Worm (Caenorhabditis elegans) whole organism, late embryonic: ENCODE data around the gene F49H6.12.

Experiments
- F13H6.1 ChIP-seq: sonication (generic microtip); optimal IDR thresholded peaks from 2 replicates; lab custom pipeline; 2016; ENCODE audit warnings: missing genetic modification characterization, missing compliant biosample characterization
- K02D7.2 ChIP-seq: sonication (generic microtip); optimal IDR thresholded peaks from 2 replicates; lab custom pipeline; 2017; ENCODE audit warnings: mild to moderate bottlenecking, missing genetic modification characterization, missing compliant biosample characterization
- K09A11.1 ChIP-seq: sonication (generic microtip); optimal IDR thresholded peaks from 2 replicates; lab custom pipeline; 2017; ENCODE audit warnings: antibody characterized with exemption, mild to moderate bottlenecking, missing genetic modification characterization, missing compliant biosample characterization; ENCODE audit not compliant: insufficient read depth
- ahr-1 ChIP-seq: sonication (generic microtip); optimal IDR thresholded peaks from 2 replicates; lab custom pipeline; 2016; ENCODE audit warnings: missing genetic modification characterization, missing compliant biosample characterization
- ceh-18 ChIP-seq: sonication (generic microtip); optimal IDR thresholded peaks from 2 replicates; lab custom pipeline; 2016; ENCODE audit warnings: missing genetic modification characterization, missing compliant biosample characterization
- ceh-19 ChIP-seq: fragments of 200-800 bp; sonication (Bioruptor generic); optimal IDR thresholded peaks from 2 replicates; lab custom pipeline; 2018; ENCODE audit warnings: mild to moderate bottlenecking, missing genetic modification characterization, missing compliant biosample characterization
- ceh-24 ChIP-seq: sonication (generic microtip); optimal IDR thresholded peaks from 2 replicates; lab custom pipeline; 2016; ENCODE audit warnings: mild to moderate bottlenecking, missing genetic modification characterization, missing compliant biosample characterization
- ceh-30 ChIP-seq: fragments of 150-350 bp; optimal IDR thresholded peaks from 2 replicates; lab custom pipeline; 2014; ENCODE audit warnings: missing biosample characterization, missing genetic modification characterization
- ceh-6 ChIP-seq: fragments of 200-800 bp; sonication (Bioruptor generic); optimal IDR thresholded peaks from 2 replicates; lab custom pipeline; 2018; ENCODE audit warnings: mild to moderate bottlenecking, missing genetic modification characterization, missing compliant biosample characterization
- ceh-9 ChIP-seq: sonication (generic microtip); optimal IDR thresholded peaks from 2 replicates; lab custom pipeline; 2016; ENCODE audit warnings: mild to moderate bottlenecking, missing genetic modification characterization, inconsistent platforms, missing compliant biosample characterization
- dmd-4 ChIP-seq: sonication (generic microtip); optimal IDR thresholded peaks from 2 replicates; lab custom pipeline; 2016; ENCODE audit warnings: borderline replicate concordance, missing genetic modification characterization, missing compliant biosample characterization
- elt-2 ChIP-seq: sonication (generic microtip); optimal IDR thresholded peaks from 2 replicates; lab custom pipeline; 2016; ENCODE audit warnings: missing genetic modification reagents, missing genetic modification characterization, missing compliant biosample characterization
- ets-4 ChIP-seq: sonication (generic microtip); optimal IDR thresholded peaks from 2 replicates; lab custom pipeline; 2016; ENCODE audit warnings: missing genetic modification characterization, missing compliant biosample characterization
- fax-1 ChIP-seq: sonication (generic microtip); optimal IDR thresholded peaks from 2 replicates; lab custom pipeline; 2016; ENCODE audit warnings: missing genotype, missing genetic modification characterization, missing compliant biosample characterization
- fkh-10 ChIP-seq: fragments of 150-350 bp; optimal IDR thresholded peaks from 2 replicates; lab custom pipeline; 2014; ENCODE audit warnings: missing biosample characterization, missing genetic modification reagents, missing genetic modification characterization
- fkh-6 ChIP-seq: sonication (generic microtip); optimal IDR thresholded peaks from 2 replicates; lab custom pipeline; 2016; ENCODE audit warnings: missing genetic modification characterization, missing compliant biosample characterization
- gmeb-2 ChIP-seq: sonication (generic microtip); optimal IDR thresholded peaks from 2 replicates; lab custom pipeline; 2016; ENCODE audit warnings: missing genetic modification characterization, inconsistent platforms, missing compliant biosample characterization
- hlh-13 ChIP-seq: fragments of 200-800 bp; sonication (Bioruptor generic); optimal IDR thresholded peaks from 2 replicates; lab custom pipeline; 2018; ENCODE audit warnings: mild to moderate bottlenecking, missing genetic modification characterization, missing compliant biosample characterization
- hlh-15 ChIP-seq: sonication (generic microtip); optimal IDR thresholded peaks from 2 replicates; lab custom pipeline; 2016; ENCODE audit warnings: missing genetic modification characterization, missing compliant biosample characterization
- hlh-30 ChIP-seq: sonication (generic microtip); optimal IDR thresholded peaks from 2 replicates; lab custom pipeline; 2017; ENCODE audit warnings: antibody characterized with exemption, missing genetic modification characterization, missing compliant biosample characterization; ENCODE audit not compliant: insufficient read depth
- hlh-6 ChIP-seq: sonication (generic microtip); optimal IDR thresholded peaks from 2 replicates; lab custom pipeline; 2016; ENCODE audit warnings: missing genotype, missing genetic modification characterization, missing compliant biosample characterization
- madf-2 ChIP-seq: sonication (generic microtip); optimal IDR thresholded peaks from 2 replicates; lab custom pipeline; 2017; ENCODE audit warnings: missing genetic modification characterization, missing compliant biosample characterization
- mec-3 ChIP-seq: sonication (generic microtip); optimal IDR thresholded peaks from 2 replicates; lab custom pipeline; 2016; ENCODE audit warnings: borderline replicate concordance, missing genetic modification characterization, missing compliant biosample characterization
- nfya-1 ChIP-seq: sonication (generic microtip); optimal IDR thresholded peaks from 2 replicates; lab custom pipeline; 2017; ENCODE audit warnings: missing genetic modification characterization, mild to moderate bottlenecking, missing compliant biosample characterization, antibody characterized with exemption, moderate library complexity
- nhr-232 ChIP-seq: sonication (generic microtip); optimal IDR thresholded peaks from 2 replicates; lab custom pipeline; 2016; ENCODE audit warnings: missing genetic modification characterization, missing compliant biosample characterization
- pat-9 ChIP-seq: fragments of 200-800 bp; sonication (Bioruptor generic); optimal IDR thresholded peaks from 2 replicates; lab custom pipeline; 2018; ENCODE audit warnings: mild to moderate bottlenecking, missing genetic modification characterization, moderate library complexity, missing compliant biosample characterization
- pax-1 ChIP-seq: fragments of 150-350 bp; optimal IDR thresholded peaks from 2 replicates; lab custom pipeline; 2014; ENCODE audit warnings: missing biosample characterization, missing genetic modification characterization
- pha-2 ChIP-seq: sonication (generic microtip); optimal IDR thresholded peaks from 2 replicates; lab custom pipeline; 2017; ENCODE audit warnings: mild to moderate bottlenecking, missing genetic modification characterization, missing compliant biosample characterization
- pha-4 ChIP-seq: fragments of 150-350 bp; optimal IDR thresholded peaks from 2 replicates; lab custom pipeline; 2018; ENCODE audit warnings: missing biosample characterization, missing genetic modification reagents, missing genetic modification characterization
- pqm-1 ChIP-seq: sonication (generic microtip); optimal IDR thresholded peaks from 2 replicates; lab custom pipeline; 2016; ENCODE audit warnings: missing genetic modification characterization, missing compliant biosample characterization
- ref-2 ChIP-seq: sonication (generic microtip); optimal IDR thresholded peaks from 2 replicates; lab custom pipeline; 2016; ENCODE audit warnings: missing genetic modification characterization, missing compliant biosample characterization
- rnt-1 ChIP-seq: sonication (generic microtip); optimal IDR thresholded peaks from 2 replicates; lab custom pipeline; 2016; ENCODE audit warnings: missing genetic modification characterization, missing compliant biosample characterization
- sdc-2 ChIP-seq: sonication (generic microtip); optimal IDR thresholded peaks from 2 replicates; lab custom pipeline; 2016; ENCODE audit warnings: missing genotype, missing genetic modification characterization, missing compliant biosample characterization
- sox-2 ChIP-seq: fragments of 200-800 bp; sonication (Bioruptor generic); IDR thresholded peaks from 2 replicates; pipeline ENCODE4 v1.3.6; 2022; ENCODE audit warnings: missing genetic modification reagents, missing genetic modification characterization, missing compliant biosample characterization
- syd-9 ChIP-seq: sonication (generic microtip); optimal IDR thresholded peaks from 2 replicates; lab custom pipeline; 2016; ENCODE audit warnings: mild to moderate bottlenecking, missing genetic modification characterization, moderate library complexity, missing compliant biosample characterization
- unc-42 ChIP-seq: sonication (generic microtip); optimal IDR thresholded peaks from 2 replicates; lab custom pipeline; 2016; ENCODE audit warnings: missing genotype, missing genetic modification characterization, missing compliant biosample characterization
- unc-86 ChIP-seq: sonication (generic microtip); optimal IDR thresholded peaks from 2 replicates; lab custom pipeline; 2016; ENCODE audit warnings: missing genetic modification characterization, missing compliant biosample characterization
- zip-5 ChIP-seq: sonication (generic microtip); optimal IDR thresholded peaks from 2 replicates; lab custom pipeline; 2016; ENCODE audit warnings: missing genetic modification characterization, missing compliant biosample characterization
- ztf-16 ChIP-seq: sonication (generic microtip); optimal IDR thresholded peaks from 2 replicates; lab custom pipeline; 2017; ENCODE audit warnings: missing genetic modification characterization, missing compliant biosample characterization

Gene F49H6.12

DNA sequence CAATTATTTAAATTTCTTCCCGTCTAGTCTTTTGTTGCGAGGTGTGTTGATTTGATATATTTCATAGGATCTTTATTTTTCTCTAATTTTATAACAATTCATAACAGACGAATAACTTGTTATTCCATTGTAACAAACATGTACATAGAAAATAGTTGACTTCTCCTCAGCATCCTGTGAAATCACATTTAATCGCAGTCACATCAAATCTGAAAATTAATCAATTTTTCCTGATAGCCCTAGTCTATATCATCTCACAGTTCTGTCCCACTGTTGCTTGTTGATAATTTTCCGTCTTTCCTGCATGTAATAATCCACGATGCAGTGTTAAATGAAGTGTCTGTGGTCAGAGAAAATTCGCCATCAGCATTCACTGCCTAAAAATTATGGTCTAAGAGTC, 33.5 kb downstream of the F49H6.12 start:
- no peak for TF ChIP-seq pha-4 (tag; lab: Kevin White, UChicago)
- no peak for TF ChIP-seq pha-2 (tag; lab: Kevin White, UChicago)
- TF ChIP-seq hlh-15 (tag; lab: Kevin White, UChicago) = no peak
- no peak for TF ChIP-seq syd-9 (tag; lab: Kevin White, UChicago)
- TF ChIP-seq hlh-30 (tag; lab: Kevin White, UChicago) = no peak
- TF ChIP-seq sox-2 = no peak
- TF ChIP-seq ahr-1 (tag; lab: Kevin White, UChicago) = no peak
- TF ChIP-seq ceh-9 = no peak
- no peak for TF ChIP-seq F13H6.1 (tag; lab: Kevin White, UChicago)
- no peak for TF ChIP-seq fkh-6 (tag; lab: Kevin White, UChicago)
- TF ChIP-seq mec-3 (tag; lab: Kevin White, UChicago) = no peak
- no peak for TF ChIP-seq elt-2 (tag; lab: Kevin White, UChicago)
- no peak for TF ChIP-seq pax-1
- TF ChIP-seq madf-2 (tag; lab: Kevin White, UChicago) = no peak
- TF ChIP-seq K02D7.2 (tag; lab: Kevin White, UChicago) = no peak
- TF ChIP-seq ref-2 = no peak
- no peak for TF ChIP-seq ets-4 (tag; lab: Kevin White, UChicago)

DNA sequence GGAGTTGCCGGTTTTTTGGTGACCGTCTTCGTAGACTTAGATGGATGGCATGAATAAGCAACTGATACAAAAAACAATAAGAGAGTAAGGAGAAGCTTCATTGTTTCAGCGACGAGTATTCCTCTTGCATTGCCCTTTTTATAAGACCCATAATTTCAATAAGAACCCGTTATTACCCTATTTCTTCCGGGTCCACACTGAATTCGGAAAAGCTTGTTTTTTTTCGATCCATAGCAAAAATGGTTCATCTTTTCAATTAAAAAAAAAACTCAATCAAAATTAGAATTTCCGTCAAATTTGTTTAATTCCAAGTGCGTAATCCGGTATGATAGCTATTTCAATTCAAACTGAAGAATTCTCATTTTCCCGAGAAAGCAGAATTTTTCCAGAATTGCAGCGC, 34.2 kb downstream of the F49H6.12 start, which contains the start of gene Y102A5C.40:
Y102A5C.40 (minus strand) TSS at position 101 of the 400 bp plus-strand sequence.
- TF ChIP-seq ceh-30 (tag; lab: Kevin White, UChicago) = no peak
- TF ChIP-seq pha-4 (tag; lab: Kevin White, UChicago) = no peak
- no peak for TF ChIP-seq unc-42 (tag; lab: Kevin White, UChicago)
- TF ChIP-seq ceh-19 (GFP tag; lab: Kevin White, UChicago) = no peak
- no peak for TF ChIP-seq unc-86 (tag; lab: Kevin White, UChicago)
- TF ChIP-seq nhr-232 (tag; lab: Kevin White, UChicago) = no peak
- no peak for TF ChIP-seq ets-4 (tag; lab: Kevin White, UChicago)
- no peak for TF ChIP-seq sdc-2
- no peak for TF ChIP-seq hlh-6
- TF ChIP-seq gmeb-2 = no peak
- TF ChIP-seq ceh-6 (GFP tag; lab: Kevin White, UChicago) = no peak
- no peak for TF ChIP-seq fkh-10
- no peak for TF ChIP-seq K09A11.1 (tag; lab: Kevin White, UChicago)
- TF ChIP-seq ztf-16 (tag; lab: Kevin White, UChicago) = no peak
- no peak for TF ChIP-seq dmd-4
- TF ChIP-seq pqm-1 = no peak

DNA sequence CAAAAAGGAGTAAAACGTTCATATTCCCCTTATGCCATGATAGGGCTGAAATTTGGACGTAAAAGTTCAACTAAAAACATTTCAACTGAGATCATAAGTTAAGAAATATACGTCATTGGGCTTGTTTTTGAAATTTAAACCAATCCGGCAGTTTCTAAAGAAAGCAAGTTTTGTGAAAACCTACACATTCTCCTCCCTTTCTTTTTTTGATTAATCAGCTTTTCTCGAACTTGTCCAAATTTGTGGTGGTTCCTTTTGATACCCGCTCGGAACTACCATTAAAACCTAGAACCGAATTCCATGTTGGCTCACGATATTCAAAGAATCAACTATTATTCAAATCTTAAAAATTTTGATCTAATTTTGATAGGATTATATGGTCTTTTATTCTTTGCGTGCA, 40.9 kb downstream of the F49H6.12 start, which contains the start of gene srz-54:
srz-54 (plus strand) TSS at position 301 of the 400 bp plus-strand sequence.
- TF ChIP-seq nfya-1 (no peak), dmd-4 (no peak), pqm-1 (no peak), ceh-30 (tag; lab: Kevin White, UChicago) (no peak), rnt-1 (tag; lab: Kevin White, UChicago) (no peak), pat-9 (tag; lab: Kevin White, UChicago) (no peak), ceh-24 (tag; lab: Kevin White, UChicago) (no peak), pha-2 (tag; lab: Kevin White, UChicago) (no peak), fax-1 (tag; lab: Kevin White, UChicago) (no peak), zip-5 (no peak), hlh-13 (GFP tag; lab: Kevin White, UChicago) (no peak), ceh-18 (no peak)
- TF ChIP-seq, all 69 proteins: peak for 0
